Worm (Caenorhabditis elegans) whole organism, L4/young adult: ENCODE data around the gene grl-5.

Source experiments
- W03F9.2 ChIP-seq: fragments of 150-350 bp; optimal IDR thresholded peaks from 2 replicates; lab custom pipeline; 2014; ENCODE audit warnings: missing biosample characterization, missing genetic modification characterization
- dao-5 ChIP-seq: sonication (generic microtip); optimal IDR thresholded peaks from 2 replicates; lab custom pipeline; 2016; ENCODE audit warnings: missing genotype, missing genetic modification characterization, moderate library complexity, missing compliant biosample characterization
- him-1 ChIP-seq: sonication (generic microtip); optimal IDR thresholded peaks from 2 replicates; lab custom pipeline; 2016; ENCODE audit warnings: missing genotype, missing genetic modification reagents, missing genetic modification characterization, missing compliant biosample characterization

Gene grl-5

DNA sequence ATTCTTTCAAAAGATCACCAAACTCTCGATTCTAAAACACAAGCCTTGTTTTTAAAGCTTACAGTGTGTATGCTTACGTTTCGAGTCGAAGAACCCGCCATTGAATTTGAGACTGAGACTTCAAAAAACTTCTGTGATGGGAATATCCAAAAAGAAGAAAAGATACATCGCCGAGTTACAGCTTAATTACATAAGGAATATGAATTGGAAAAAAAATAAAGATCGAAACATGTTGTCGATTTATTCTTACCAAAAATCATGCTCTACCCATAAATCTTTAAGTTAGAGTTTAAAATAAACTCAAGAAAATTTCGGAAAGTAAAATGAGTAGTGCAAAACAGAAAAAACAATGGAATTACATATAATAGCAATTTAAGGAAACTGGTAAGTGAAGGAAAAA is 28.3 kb downstream of the grl-5 start, which contains the start of gene F13A2.10:
Gene F13A2.10, minus strand, starts transcription at position 101 of the 400 bp plus-strand sequence.
- TF ChIP-seq dao-5: no peak
- no peak for TF ChIP-seq W03F9.2 (tag; lab: Kevin White, UChicago)
- no peak for TF ChIP-seq him-1 (tag; lab: Kevin White, UChicago)

DNA sequence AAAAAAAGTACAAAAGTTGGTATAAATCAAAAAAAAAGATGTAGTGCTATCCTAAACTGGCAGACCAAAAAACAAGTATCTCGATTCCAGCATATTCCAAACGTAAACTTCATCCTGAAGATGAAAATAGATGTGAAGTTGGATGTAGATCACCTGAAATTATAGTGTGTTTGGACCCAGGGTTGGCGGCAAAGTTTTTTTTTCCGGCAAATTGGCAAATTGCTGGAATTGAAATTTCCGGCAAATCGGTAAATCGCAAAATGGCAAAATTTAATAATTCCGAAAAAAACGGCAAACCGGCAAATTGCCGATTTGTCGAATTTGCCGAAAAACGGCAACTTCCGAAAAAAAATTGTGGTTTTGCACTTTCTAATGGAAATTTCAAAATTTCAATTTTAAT is 30.0 kb downstream of the grl-5 start, which contains the start of gene F13A2.2:
Gene F13A2.2, minus strand, starts transcription at position 101 of the 400 bp plus-strand sequence.
- no peak for TF ChIP-seq W03F9.2 (tag; lab: Kevin White, UChicago)
- no peak for TF ChIP-seq him-1 (tag; lab: Kevin White, UChicago)
- no peak for TF ChIP-seq dao-5

DNA sequence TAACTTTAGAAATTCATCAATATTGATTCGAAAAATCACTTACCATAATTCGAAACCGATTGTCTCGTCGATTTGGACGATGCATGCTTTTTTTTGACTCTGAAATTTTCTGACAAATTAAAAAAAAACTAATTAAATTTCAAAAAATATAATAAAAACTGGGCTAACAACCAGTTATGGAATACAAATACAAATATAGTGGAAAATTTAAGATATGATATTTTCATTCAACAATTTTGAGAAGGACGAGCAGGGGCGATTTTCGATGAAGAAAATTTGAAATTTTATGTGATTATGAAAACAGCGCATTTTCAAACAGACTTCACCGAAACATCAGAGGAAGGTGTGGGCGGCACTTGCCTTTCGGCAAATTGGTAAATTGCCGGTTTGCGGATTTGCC is 32.2 kb downstream of the grl-5 start, which contains the start of gene F13A2.1:
Gene F13A2.1, minus strand, starts transcription at position 101 of the 400 bp plus-strand sequence.
- TF ChIP-seq him-1 (tag; lab: Kevin White, UChicago): no peak
- no peak for TF ChIP-seq W03F9.2 (tag; lab: Kevin White, UChicago)
- no peak for TF ChIP-seq dao-5

DNA sequence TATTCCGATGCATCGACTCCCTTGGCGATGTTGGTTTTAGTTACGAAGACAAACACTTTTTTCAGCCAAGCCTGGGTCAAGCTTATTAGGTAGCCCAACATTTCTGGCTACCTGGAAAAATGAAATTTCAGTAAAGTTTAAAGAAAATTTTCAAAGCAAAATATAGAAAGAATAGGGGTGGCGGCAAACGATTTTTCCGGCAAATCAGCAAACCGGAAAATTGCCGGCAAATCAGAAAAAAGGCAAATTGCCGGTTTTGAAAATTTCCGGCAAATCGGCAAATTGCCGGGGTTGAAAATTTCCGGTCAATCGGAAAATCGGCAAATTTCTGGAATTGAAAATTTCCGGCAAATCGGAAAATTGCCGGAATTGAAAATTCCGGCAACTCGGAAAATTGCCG is 36.8 kb downstream of the grl-5 start, which contains the start of gene F32D1.8:
Gene F32D1.8, minus strand, starts transcription at position 101 of the 400 bp plus-strand sequence.
- no peak for TF ChIP-seq dao-5
- no peak for TF ChIP-seq him-1 (tag; lab: Kevin White, UChicago)
- TF ChIP-seq W03F9.2 (tag; lab: Kevin White, UChicago): no peak

DNA sequence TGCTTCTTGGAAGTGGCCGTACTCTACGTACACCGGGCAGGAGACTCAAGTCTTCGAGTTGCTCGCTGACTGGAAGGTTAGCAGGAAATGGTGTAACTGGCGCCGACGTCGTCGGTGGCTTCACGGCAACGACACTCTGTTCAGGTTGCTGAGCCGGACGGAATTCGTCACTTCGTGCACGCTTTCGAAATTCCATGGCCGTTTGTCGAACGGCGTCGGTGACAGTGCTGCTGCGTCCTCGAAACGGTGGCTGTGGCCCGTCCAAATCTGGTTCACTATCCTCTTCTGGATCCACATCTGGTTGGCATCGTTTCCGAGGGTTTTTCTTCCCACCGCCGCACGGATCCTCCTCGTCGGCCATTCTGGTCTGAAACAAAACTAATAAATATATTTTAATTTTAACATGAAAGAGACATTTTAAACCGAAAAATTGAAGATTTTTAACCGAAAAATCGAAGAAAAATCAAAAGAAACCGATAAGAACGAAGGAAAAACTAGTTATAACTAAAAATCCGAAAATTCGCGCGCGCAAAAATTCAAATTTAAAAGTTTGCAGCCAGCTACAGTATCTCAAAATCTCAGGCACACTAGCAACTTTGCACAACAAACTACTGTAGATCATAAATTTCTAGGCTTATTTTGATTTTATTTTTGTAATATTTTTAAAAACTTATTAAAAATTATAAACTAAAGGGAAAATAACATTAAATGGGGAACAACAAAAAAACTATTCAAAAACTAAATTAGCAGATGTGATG is 38.5 kb downstream of the grl-5 start, which contains the start of gene F32D1.7:
Gene F32D1.7, minus strand, starts transcription at position 367 of the 758 bp plus-strand sequence.
- TF ChIP-seq him-1 (tag; lab: Kevin White, UChicago) (no peak), W03F9.2 (tag; lab: Kevin White, UChicago) (peak; percentile 11), dao-5 (no peak)

DNA sequence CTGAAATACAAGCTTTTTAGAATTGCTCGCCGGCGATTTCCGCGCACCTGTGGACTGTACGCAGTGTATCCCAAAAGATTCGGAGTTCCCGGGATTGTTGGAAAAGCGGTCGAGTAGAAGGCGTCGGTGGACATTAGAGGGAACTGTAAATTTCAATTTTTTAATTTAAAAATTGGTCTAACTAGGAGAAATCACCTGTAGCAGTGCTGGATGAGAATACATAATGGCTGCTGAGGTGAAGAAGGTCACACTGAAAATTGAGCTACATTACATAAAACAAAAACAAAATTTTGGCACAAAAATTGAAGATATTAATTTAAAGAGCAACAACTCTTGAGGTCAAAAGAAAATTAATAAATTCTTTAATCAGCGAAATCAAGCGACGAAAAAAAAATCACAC is 39.8 kb downstream of the grl-5 start, which contains the start of gene neg-1:
Gene neg-1, minus strand, starts transcription at position 250 of the 400 bp plus-strand sequence.
- TF ChIP-seq W03F9.2 (tag; lab: Kevin White, UChicago) (no peak), dao-5 (no peak), him-1 (tag; lab: Kevin White, UChicago) (no peak)

DNA sequence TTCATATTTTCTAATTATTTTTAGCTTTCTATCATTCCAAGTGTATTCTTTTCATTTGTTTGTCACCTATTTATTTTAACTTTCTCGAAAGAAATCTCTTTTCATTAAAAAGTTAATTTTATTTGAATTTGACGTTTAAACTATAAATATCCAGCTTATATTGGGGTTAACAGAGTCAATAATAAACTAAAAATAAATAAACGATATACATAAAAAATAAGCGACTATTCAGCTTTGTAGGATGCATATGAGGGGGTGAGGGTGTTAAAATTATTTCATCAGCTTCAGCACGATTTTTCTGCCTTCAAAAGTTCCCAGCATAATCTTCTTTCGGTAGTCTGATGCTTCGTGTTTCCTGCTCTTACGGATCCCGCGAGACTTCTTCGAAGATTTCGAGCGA is 40.8 kb downstream of the grl-5 start:
- TF ChIP-seq him-1 (tag; lab: Kevin White, UChicago) (no peak), W03F9.2 (tag; lab: Kevin White, UChicago) (no peak), dao-5 (no peak)

DNA sequence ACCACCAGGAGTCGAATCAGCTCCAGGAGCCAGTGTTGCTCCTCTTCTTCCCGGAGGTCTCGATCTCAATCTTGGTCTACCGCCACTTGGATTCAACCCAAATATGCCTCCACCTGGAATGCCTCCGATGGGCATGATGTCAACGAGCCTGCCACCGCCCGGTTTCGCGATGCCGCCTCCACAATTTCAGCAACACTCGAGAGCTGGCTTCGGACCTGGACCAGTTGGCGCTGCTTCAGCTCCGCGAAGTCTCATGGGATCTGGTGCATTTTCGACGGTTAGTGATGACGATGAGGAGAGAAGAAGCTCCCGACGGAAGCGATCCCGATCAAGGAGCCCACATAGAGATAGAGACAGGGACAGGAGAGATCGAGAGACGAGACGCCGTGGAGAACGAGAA is 41.5 kb downstream of the grl-5 start:
- TF ChIP-seq W03F9.2 (tag; lab: Kevin White, UChicago) (no peak), dao-5 (no peak), him-1 (tag; lab: Kevin White, UChicago) (no peak)

DNA sequence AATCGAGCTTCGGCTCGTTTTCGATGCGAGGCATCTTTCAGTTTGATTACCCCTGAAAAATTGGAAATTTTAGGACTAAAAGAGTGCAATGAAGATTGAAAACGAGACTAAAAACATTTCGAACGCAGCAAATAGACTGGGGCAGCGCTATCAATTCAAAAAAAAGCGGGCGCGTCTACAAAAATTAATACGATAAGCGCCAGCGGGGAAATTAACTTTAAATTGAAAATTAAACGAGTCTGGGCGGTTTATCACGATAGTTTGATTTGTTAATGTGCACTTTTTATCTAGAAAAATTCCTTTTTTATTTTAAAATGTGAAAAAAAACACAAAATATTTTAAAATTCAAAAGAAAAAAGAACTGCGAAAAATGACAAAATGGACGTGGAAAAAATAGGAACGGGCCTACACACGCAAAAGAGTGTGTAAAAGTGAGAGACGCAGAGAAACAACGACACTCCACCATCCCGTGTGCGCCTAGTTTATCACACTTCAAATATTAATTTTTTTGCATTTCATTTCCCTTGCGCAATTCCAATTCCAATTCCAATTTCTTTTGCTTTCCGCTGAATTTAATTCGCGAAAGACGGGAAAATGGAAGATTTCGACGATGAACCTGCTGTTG is 43.0 kb downstream of the grl-5 start, which contains the start of the genes gmpr-1 and fipp-1:
Gene gmpr-1, minus strand, starts transcription at position 75 of the 625 bp plus-strand sequence.
Gene fipp-1, plus strand, starts transcription at position 499 of the 625 bp plus-strand sequence.
- TF ChIP-seq W03F9.2 (tag; lab: Kevin White, UChicago) (peak; percentile 6), dao-5 (no peak)

DNA sequence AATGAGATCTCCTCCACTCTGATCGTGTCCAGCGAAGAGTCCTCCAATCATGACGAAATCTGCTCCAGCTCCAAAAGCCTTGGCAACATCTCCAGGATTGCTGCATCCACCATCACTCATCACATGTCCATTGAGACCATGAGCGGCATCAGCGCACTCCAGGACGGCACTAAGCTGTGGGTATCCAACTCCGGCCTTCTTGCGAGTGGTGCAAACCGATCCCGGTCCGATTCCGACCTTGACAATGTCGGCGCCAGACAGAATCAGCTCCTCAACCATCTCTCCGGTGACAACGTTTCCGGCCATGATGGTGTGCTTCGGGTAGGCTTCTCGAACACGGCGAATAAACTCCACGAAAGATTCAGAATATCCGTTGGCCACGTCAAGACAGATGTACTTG is 43.9 kb downstream of the grl-5 start:
- TF ChIP-seq W03F9.2 (tag; lab: Kevin White, UChicago) (no peak), dao-5 (no peak), him-1 (tag; lab: Kevin White, UChicago) (no peak)

DNA sequence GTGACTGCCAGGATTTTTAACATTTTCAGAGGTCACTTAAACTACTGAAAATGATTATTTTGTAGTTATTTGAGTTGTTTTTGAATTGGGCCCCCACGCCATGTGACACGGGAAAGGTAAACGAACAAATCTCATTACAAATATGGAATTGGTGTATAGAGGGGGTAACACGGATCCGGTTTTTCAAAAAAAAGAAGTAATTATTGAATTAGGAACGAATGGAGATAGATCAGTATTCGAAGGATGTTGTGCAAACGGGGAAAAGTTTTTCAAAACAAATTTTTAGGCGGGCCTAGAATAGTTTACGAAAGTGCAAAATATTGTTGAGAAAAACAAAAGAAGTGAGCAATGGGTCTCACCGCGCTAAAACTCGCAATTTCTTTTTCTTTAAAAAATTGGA is 48.0 kb downstream of the grl-5 start, which contains the start of gene F32D1.11:
Gene F32D1.11, minus strand, starts transcription at position 101 of the 400 bp plus-strand sequence.
- TF ChIP-seq W03F9.2 (tag; lab: Kevin White, UChicago) (no peak), dao-5 (no peak), him-1 (tag; lab: Kevin White, UChicago) (no peak)

DNA sequence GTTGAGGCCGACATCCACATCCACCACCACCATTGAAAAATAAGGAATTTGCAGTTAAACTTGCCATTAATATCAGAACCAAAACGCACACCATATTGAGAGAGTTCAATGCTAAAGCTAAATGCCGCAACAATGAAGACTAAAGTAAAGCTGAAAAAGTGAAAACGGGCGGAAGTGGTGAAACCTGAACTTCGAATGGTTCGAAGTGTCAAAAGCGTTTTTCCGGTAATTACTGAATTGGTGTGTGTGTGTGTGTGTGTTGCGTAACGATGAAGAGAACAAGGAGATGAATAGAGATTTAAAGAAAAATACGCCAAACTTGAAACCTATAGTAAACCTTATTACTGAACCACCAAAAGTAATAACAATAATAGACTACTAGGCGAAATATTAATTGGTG is 49.9 kb downstream of the grl-5 start, which contains the start of gene grl-13:
Gene grl-13, minus strand, starts transcription at position 101 of the 400 bp plus-strand sequence.
- TF ChIP-seq him-1 (tag; lab: Kevin White, UChicago) (no peak), W03F9.2 (tag; lab: Kevin White, UChicago) (no peak), dao-5 (no peak)
